Worm (Caenorhabditis elegans) whole organism, L2 larva: Measurements from ENCODE around the gene Y62H9A.14.

Experiments used
- aly-2 ChIP-seq: fragments of 150-350 bp; optimal IDR thresholded peaks from 2 replicates; lab custom pipeline; 2014; ENCODE audit warnings: missing biosample characterization, missing genetic modification characterization
- fos-1 ChIP-seq: fragments of 150-350 bp; optimal IDR thresholded peaks from 2 replicates; lab custom pipeline; 2014; ENCODE audit warnings: missing biosample characterization, missing genetic modification characterization
- lin-11 ChIP-seq: fragments of 150-350 bp; sonication (generic microtip); optimal IDR thresholded peaks from 2 replicates; lab custom pipeline; 2014; ENCODE audit warnings: missing biosample characterization, missing genetic modification characterization, inconsistent platforms, mixed read lengths
- nhr-25 ChIP-seq: fragments of 150-350 bp; sonication (generic microtip); optimal IDR thresholded peaks from 3 replicates; lab custom pipeline; 2014; ENCODE audit warnings: missing biosample characterization, missing genetic modification characterization
- unc-55 ChIP-seq: fragments of 150-350 bp; sonication (generic microtip); optimal IDR thresholded peaks from 3 replicates; lab custom pipeline; 2014; ENCODE audit warnings: missing biosample characterization, missing genetic modification reagents, missing genetic modification characterization
- unc-62 ChIP-seq: fragments of 150-350 bp; optimal IDR thresholded peaks from 2 replicates; lab custom pipeline; 2014; ENCODE audit warnings: missing biosample characterization, missing genetic modification reagents, missing genetic modification characterization
- ztf-4 ChIP-seq: fragments of 150-350 bp; optimal IDR thresholded peaks from 2 replicates; lab custom pipeline; 2014; ENCODE audit warnings: missing biosample characterization, missing genetic modification characterization

ce11 chrX:11916705-11917104, 4.3 kb upstream of the Y62H9A.14 start, which contains the start of gene Y62H9A.13:
- no peak for TF ChIP-seq ztf-4
- no peak for TF ChIP-seq aly-2
- no peak for TF ChIP-seq nhr-25 (tag; lab: Kevin White, UChicago)
- TF ChIP-seq fos-1 (tag; lab: Kevin White, UChicago), result no peak
- no peak for TF ChIP-seq lin-11 (tag; lab: Kevin White, UChicago)
- no peak for TF ChIP-seq unc-55 (GFP tag; lab: Kevin White, UChicago)
- TF ChIP-seq unc-62, result no peak
